Fruit fly (Drosophila melanogaster): ENCODE data around the gene loh.

loh gene

dm6 chr2L:10396488-10396824 is 45.9 kb upstream of the loh start, which contains the start of gene Cnot4 (continued):
- TF ChIP-seq bcd (GFP tag; optimal IDR thresholded peaks at IDR 0.05) (no peak), CG31365 (tag; optimal IDR thresholded peaks at IDR 0.05) (no peak), ERR (GFP tag; optimal IDR thresholded peaks at IDR 0.05) (no peak), CG13296 (GFP tag; optimal IDR thresholded peaks at IDR 0.05) (no peak), NC2α (GFP tag; optimal IDR thresholded peaks at IDR 0.05) (no peak), E2f1 (GFP tag; IDR thresholded peaks at IDR 0.05) (no peak), lov (optimal IDR thresholded peaks at IDR 0.05) (no peak), lov (GFP tag; IDR thresholded peaks at IDR 0.05) (no peak), onecut (GFP tag; IDR thresholded peaks at IDR 0.05) (no peak), ATbp (GFP tag; optimal IDR thresholded peaks at IDR 0.05) (no peak), CG10979 (tag; optimal IDR thresholded peaks at IDR 0.05) (no peak), sob (GFP tag; IDR thresholded peaks at IDR 0.05) (no peak), CG7786 (GFP tag; optimal IDR thresholded peaks at IDR 0.05) (no peak), Opbp (GFP tag; IDR thresholded peaks at IDR 0.05; ENCODE audit: partially characterized antibody) (no peak), her (GFP tag; optimal IDR thresholded peaks at IDR 0.05) (no peak), disco-r (GFP tag; optimal IDR thresholded peaks at IDR 0.05) (no peak), dpn (GFP tag; optimal IDR thresholded peaks at IDR 0.05) (no peak), Dip2 (GFP tag; IDR thresholded peaks at IDR 0.05) (no peak), amos (GFP tag; IDR thresholded peaks at IDR 0.05; ENCODE audit: partially characterized antibody) (peak; percentile 49; the same call in 1 of the 2 replicates), CG14965 (GFP tag; optimal IDR thresholded peaks at IDR 0.05; ENCODE audit: borderline replicate concordance) (no peak), CG1832 (GFP tag; optimal IDR thresholded peaks at IDR 0.05) (no peak), B-H2 (GFP tag; optimal IDR thresholded peaks at IDR 0.05) (no peak), CG14050 (GFP tag; IDR thresholded peaks at IDR 0.05) (no peak), dysf (GFP tag; IDR thresholded peaks at IDR 0.05) (no peak), lbe (GFP tag; optimal IDR thresholded peaks at IDR 0.05) (no peak), CG15601 (tag; optimal IDR thresholded peaks at IDR 0.05) (no peak), CG7372 (GFP tag; IDR thresholded peaks at IDR 0.05) (no peak), CG9215 (GFP tag; IDR thresholded peaks at IDR 0.05) (no peak), mld (GFP tag; IDR thresholded peaks at IDR 0.05; ENCODE audit: partially characterized antibody) (no peak), danr (GFP tag; IDR thresholded peaks at IDR 0.05) (no peak), Blimp-1 (GFP tag; optimal IDR thresholded peaks at IDR 0.05) (no peak), C15 (GFP tag; IDR thresholded peaks at IDR 0.05) (no peak), CG13894 (tag; optimal IDR thresholded peaks at IDR 0.05) (no peak), zen (tag; optimal IDR thresholded peaks at IDR 0.05) (peak; percentile 16), CG14710 (tag; optimal IDR thresholded peaks at IDR 0.05) (peak; percentile 63), CG14667 (GFP tag; IDR thresholded peaks at IDR 0.05) (no peak), CkIIα-i1 (GFP tag; IDR thresholded peaks at IDR 0.05) (no peak), CG4820 (GFP tag; optimal IDR thresholded peaks at IDR 0.05) (no peak), dati (GFP tag; IDR thresholded peaks at IDR 0.05) (no peak), CG10366 (GFP tag; IDR thresholded peaks at IDR 0.05) (no peak), gsb (GFP tag; IDR thresholded peaks at IDR 0.05) (no peak), psq (GFP tag; optimal IDR thresholded peaks at IDR 0.05) (no peak), CG30431 (GFP tag; optimal IDR thresholded peaks at IDR 0.05) (no peak), CG7839 (tag; optimal IDR thresholded peaks at IDR 0.05) (no peak), mam (GFP tag; optimal IDR thresholded peaks at IDR 0.05) (no peak), CG3995 (GFP tag; optimal IDR thresholded peaks at IDR 0.05) (peak; percentile 96), zf30C (GFP tag; optimal IDR thresholded peaks at IDR 0.05) (no peak), lilli (GFP tag; optimal IDR thresholded peaks at IDR 0.05) (no peak), CG7357 (GFP tag; IDR thresholded peaks at IDR 0.05) (no peak), gce (GFP tag; IDR thresholded peaks at IDR 0.05) (no peak), MESR4 (GFP tag; optimal IDR thresholded peaks at IDR 0.05) (no peak), kay (GFP tag; optimal IDR thresholded peaks at IDR 0.05) (no peak), Eip74EF (GFP tag; optimal IDR thresholded peaks at IDR 0.05) (no peak)
